Worm (Caenorhabditis elegans) whole organism, young adult: ENCODE measurements around the gene adm-2.
A peak's percentile ranks its signal among the peaks of the same experiment; 100 is the strongest.

ENCODE experiments used
- B0019.2 ChIP-seq: fragments of 200-800 bp; sonication (Bioruptor generic); conservative IDR thresholded peaks from 2 replicates; pipeline ENCODE4 v1.3.6; 2022; ENCODE audit warnings: missing genetic modification reagents, missing genetic modification characterization, missing compliant biosample characterization
- B0035.1 ChIP-seq: sonication (generic microtip); optimal IDR thresholded peaks from 2 replicates; lab custom pipeline; 2016; ENCODE audit warnings: missing genetic modification characterization, mild to moderate bottlenecking, missing compliant biosample characterization, missing genotype, missing genetic modification reagents
- B0336.3 ChIP-seq: fragments of 200-800 bp; sonication (Bioruptor generic); IDR thresholded peaks from 2 replicates; pipeline ENCODE4 v1.3.6; 2022; ENCODE audit warnings: missing genetic modification characterization, missing compliant biosample characterization
- C06A6.2 ChIP-seq: fragments of 200-800 bp; sonication (Bioruptor generic); conservative IDR thresholded peaks from 2 replicates; pipeline ENCODE4 v1.3.6; 2022; ENCODE audit warnings: missing genetic modification characterization, missing compliant biosample characterization
- F10E7.11 ChIP-seq: sonication (generic microtip); optimal IDR thresholded peaks from 2 replicates; lab custom pipeline; 2017; ENCODE audit warnings: mild to moderate bottlenecking, missing genetic modification characterization, moderate library complexity, missing compliant biosample characterization
- F23B12.7 ChIP-seq: sonication (generic microtip); optimal IDR thresholded peaks from 2 replicates; lab custom pipeline; 2017; ENCODE audit warnings: missing genetic modification characterization, mild to moderate bottlenecking, missing compliant biosample characterization, antibody characterized with exemption, moderate library complexity; ENCODE audit not compliant: insufficient read depth
- F55B11.4 ChIP-seq: sonication (generic microtip); optimal IDR thresholded peaks from 2 replicates; lab custom pipeline; 2016; ENCODE audit warnings: missing compliant biosample characterization, missing genetic modification characterization, borderline replicate concordance; ENCODE audit not compliant: insufficient read depth
- F57C9.4 ChIP-seq: sonication (generic microtip); optimal IDR thresholded peaks from 2 replicates; lab custom pipeline; 2017; ENCODE audit warnings: mild to moderate bottlenecking, missing genetic modification characterization, missing compliant biosample characterization
- Y53G8AR.9 ChIP-seq: fragments of 200-800 bp; sonication (Bioruptor generic); conservative IDR thresholded peaks from 2 replicates; pipeline ENCODE4 v1.3.6; 2022; ENCODE audit warnings: missing genetic modification reagents, missing genetic modification characterization, missing compliant biosample characterization
- Y56A3A.18 ChIP-seq: fragments of 200-800 bp; sonication (Bioruptor generic); IDR thresholded peaks from 2 replicates; pipeline ENCODE4 v1.3.6; 2022; ENCODE audit warnings: missing genetic modification reagents, missing genetic modification characterization, missing compliant biosample characterization
- aptf-2 ChIP-seq: fragments of 200-800 bp; sonication (Bioruptor generic); conservative IDR thresholded peaks from 2 replicates; pipeline ENCODE4 v1.3.6; 2022; ENCODE audit warnings: missing genetic modification reagents, missing genetic modification characterization, missing compliant biosample characterization
- atf-7 ChIP-seq: sonication (generic microtip); optimal IDR thresholded peaks from 2 replicates; lab custom pipeline; 2017; ENCODE audit warnings: mild to moderate bottlenecking, missing genetic modification characterization, missing compliant biosample characterization
- attf-3 ChIP-seq: fragments of 200-800 bp; sonication (Bioruptor generic); conservative IDR thresholded peaks from 2 replicates; pipeline ENCODE4 v1.3.6; 2022; ENCODE audit warnings: missing genetic modification reagents, missing genetic modification characterization, missing compliant biosample characterization
- cebp-1 ChIP-seq, 2 experiments: fragments of 200-800 bp in 1 of 2; sonication (Bioruptor generic) in 1 of 2; sonication (generic microtip) in 1 of 2; IDR thresholded peaks in 1 of 2; optimal IDR thresholded peaks in 1 of 2; 2 replicates each; pipeline versions ENCODE4 v1.3.6 to Lab custom; 2017 to 2022; ENCODE audit warnings: missing compliant biosample characterization in 2 of 2, missing genetic modification characterization in 2 of 2, mild to moderate bottlenecking in 1 of 2, missing genetic modification reagents in 1 of 2, moderate library complexity in 1 of 2
- cebp-2 ChIP-seq: fragments of 200-800 bp; sonication (Bioruptor generic); IDR thresholded peaks from 2 replicates; pipeline ENCODE4 v1.3.6; 2022; ENCODE audit warnings: missing genetic modification characterization, missing compliant biosample characterization
- ceh-27 ChIP-seq: fragments of 200-800 bp; sonication (Bioruptor generic); optimal IDR thresholded peaks from 2 replicates; lab custom pipeline; 2018; ENCODE audit warnings: mild to moderate bottlenecking, missing genetic modification characterization, moderate library complexity, missing compliant biosample characterization
- ceh-58 ChIP-seq: fragments of 200-800 bp; sonication (Bioruptor generic); IDR thresholded peaks from 2 replicates; pipeline ENCODE4 v1.3.6; 2022; ENCODE audit warnings: missing genetic modification characterization, missing compliant biosample characterization
- ceh-79 ChIP-seq: sonication (generic microtip); optimal IDR thresholded peaks from 2 replicates; lab custom pipeline; 2017; ENCODE audit warnings: mild to moderate bottlenecking, missing genetic modification characterization, missing compliant biosample characterization
- dox-1 ChIP-seq: fragments of 200-800 bp; sonication (Bioruptor generic); IDR thresholded peaks from 2 replicates; pipeline ENCODE4 v1.3.6; 2022; ENCODE audit warnings: missing genetic modification reagents, missing genetic modification characterization, missing compliant biosample characterization
- dpl-1 ChIP-seq: fragments of 150-350 bp; optimal IDR thresholded peaks from 2 replicates; lab custom pipeline; 2014; ENCODE audit warnings: missing biosample characterization, missing genetic modification reagents, missing genetic modification characterization
- egrh-3 ChIP-seq: fragments of 200-800 bp; sonication (Bioruptor generic); IDR thresholded peaks from 2 replicates; pipeline ENCODE4 v1.3.6; 2022; ENCODE audit warnings: missing genetic modification reagents, missing genetic modification characterization, missing compliant biosample characterization
- ekl-4 ChIP-seq: fragments of 200-800 bp; sonication (Bioruptor generic); IDR thresholded peaks from 2 replicates; pipeline ENCODE4 v1.3.6; 2022; ENCODE audit warnings: missing genetic modification reagents, missing genetic modification characterization, missing compliant biosample characterization
- ets-4 ChIP-seq: fragments of 200-800 bp; sonication (Bioruptor generic); optimal IDR thresholded peaks from 2 replicates; lab custom pipeline; 2018; ENCODE audit warnings: mild to moderate bottlenecking, missing genetic modification characterization, missing compliant biosample characterization
- fkh-3 ChIP-seq: sonication (generic microtip); optimal IDR thresholded peaks from 2 replicates; lab custom pipeline; 2016; ENCODE audit warnings: mild to moderate bottlenecking, missing genetic modification characterization, missing compliant biosample characterization
- hlh-26 ChIP-seq: fragments of 200-800 bp; sonication (Bioruptor generic); conservative IDR thresholded peaks from 2 replicates; pipeline ENCODE4 v1.3.6; 2022; ENCODE audit warnings: missing genetic modification reagents, missing genetic modification characterization, missing compliant biosample characterization
- lin-26 ChIP-seq: fragments of 200-800 bp; sonication (Bioruptor generic); IDR thresholded peaks from 2 replicates; pipeline ENCODE4 v1.3.6; 2022; ENCODE audit warnings: missing genetic modification reagents, missing genetic modification characterization, missing compliant biosample characterization
- lin-40 ChIP-seq: sonication (generic microtip); optimal IDR thresholded peaks from 2 replicates; lab custom pipeline; 2016; ENCODE audit warnings: missing genetic modification characterization, mild to moderate bottlenecking, missing compliant biosample characterization, missing genotype, missing genetic modification reagents
- lin-54 ChIP-seq: fragments of 200-800 bp; sonication (Bioruptor generic); optimal IDR thresholded peaks from 2 replicates; lab custom pipeline; 2018; ENCODE audit warnings: mild to moderate bottlenecking, missing genetic modification characterization, missing compliant biosample characterization
- lir-1 ChIP-seq: fragments of 200-800 bp; sonication (Bioruptor generic); conservative IDR thresholded peaks from 2 replicates; pipeline ENCODE4 v1.3.6; 2022; ENCODE audit warnings: missing genetic modification reagents, missing genetic modification characterization, missing compliant biosample characterization
- madf-6 ChIP-seq: fragments of 200-800 bp; sonication (Bioruptor generic); IDR thresholded peaks from 2 replicates; pipeline ENCODE4 v1.3.6; 2022; ENCODE audit warnings: missing genetic modification reagents, missing genetic modification characterization, missing compliant biosample characterization
- mcd-1 ChIP-seq: fragments of 200-800 bp; sonication (Bioruptor generic); IDR thresholded peaks from 2 replicates; pipeline ENCODE4 v1.3.6; 2022; ENCODE audit warnings: missing genetic modification reagents, missing genetic modification characterization, missing compliant biosample characterization
- mel-28 ChIP-seq: sonication (generic microtip); optimal IDR thresholded peaks from 2 replicates; lab custom pipeline; 2016; ENCODE audit warnings: borderline replicate concordance, mild to moderate bottlenecking, missing genetic modification characterization, missing compliant biosample characterization
- mes-4 ChIP-seq: sonication (generic microtip); optimal IDR thresholded peaks from 2 replicates; lab custom pipeline; 2016; ENCODE audit warnings: missing genotype, missing genetic modification characterization, missing compliant biosample characterization
- nfya-1 ChIP-seq: sonication (generic microtip); optimal IDR thresholded peaks from 2 replicates; lab custom pipeline; 2017; ENCODE audit warnings: antibody characterized with exemption, missing compliant biosample characterization, missing genetic modification characterization, borderline replicate concordance; ENCODE audit not compliant: insufficient read depth
- nhr-120 ChIP-seq: fragments of 200-800 bp; sonication (Bioruptor generic); IDR thresholded peaks from 2 replicates; pipeline ENCODE4 v1.3.6; 2022; ENCODE audit warnings: missing genetic modification characterization, missing compliant biosample characterization
- nhr-27 ChIP-seq: fragments of 200-800 bp; sonication (Bioruptor generic); optimal IDR thresholded peaks from 2 replicates; lab custom pipeline; 2018; ENCODE audit warnings: mild to moderate bottlenecking, missing genetic modification characterization, moderate library complexity, missing compliant biosample characterization
- nhr-90 ChIP-seq: sonication (generic microtip); optimal IDR thresholded peaks from 2 replicates; lab custom pipeline; 2016; ENCODE audit warnings: missing genotype, mild to moderate bottlenecking, missing genetic modification characterization, missing compliant biosample characterization
- pha-4 ChIP-seq: fragments of 150-350 bp; sonication (generic microtip); optimal IDR thresholded peaks from 2 replicates; lab custom pipeline; 2014; ENCODE audit warnings: missing biosample characterization, missing genetic modification reagents, missing genetic modification characterization
- sea-2 ChIP-seq: fragments of 200-800 bp; sonication (Bioruptor generic); IDR thresholded peaks from 2 replicates; pipeline ENCODE4 v1.3.6; 2022; ENCODE audit warnings: missing genetic modification characterization, missing compliant biosample characterization
- snpc-1.3 ChIP-seq: sonication (generic microtip); optimal IDR thresholded peaks from 2 replicates; lab custom pipeline; 2017; ENCODE audit warnings: missing genetic modification characterization, mild to moderate bottlenecking, missing compliant biosample characterization, antibody characterized with exemption, moderate library complexity, missing genotype, missing genetic modification reagents; ENCODE audit not compliant: insufficient read depth
- snpc-3.4 ChIP-seq: sonication (generic microtip); optimal IDR thresholded peaks from 2 replicates; lab custom pipeline; 2017; ENCODE audit warnings: missing genetic modification characterization, mild to moderate bottlenecking, missing compliant biosample characterization, antibody characterized with exemption, moderate library complexity, missing genotype, missing genetic modification reagents
- snpc-4 ChIP-seq, 5 experiments: fragments of 150-350 bp in 1 of 5; sonication (generic microtip) in 4 of 5; optimal IDR thresholded peaks; 2 replicates each; lab custom pipeline; 2014 to 2018; ENCODE audit warnings: missing genetic modification characterization in 5 of 5, missing biosample characterization in 3 of 5, antibody characterized with exemption in 2 of 5, mild to moderate bottlenecking in 2 of 5, missing compliant biosample characterization in 2 of 5, missing genotype in 2 of 5, moderate library complexity in 2 of 5, missing genetic modification reagents in 1 of 5
- unc-130 ChIP-seq: sonication (generic microtip); optimal IDR thresholded peaks from 2 replicates; lab custom pipeline; 2016; ENCODE audit warnings: missing genetic modification reagents, missing genetic modification characterization, missing compliant biosample characterization
- zim-3 ChIP-seq: sonication (generic microtip); optimal IDR thresholded peaks from 2 replicates; lab custom pipeline; 2017; ENCODE audit warnings: mild to moderate bottlenecking, missing genetic modification characterization, moderate library complexity, missing compliant biosample characterization
- ztf-18 ChIP-seq: sonication (generic microtip); optimal IDR thresholded peaks from 2 replicates; lab custom pipeline; 2016; ENCODE audit warnings: missing genotype, mild to moderate bottlenecking, missing genetic modification characterization, missing compliant biosample characterization
- ztf-26 ChIP-seq: sonication (generic microtip); optimal IDR thresholded peaks from 2 replicates; lab custom pipeline; 2017; ENCODE audit warnings: missing genetic modification characterization, missing compliant biosample characterization
- ztf-28 ChIP-seq: fragments of 200-800 bp; sonication (Bioruptor generic); IDR thresholded peaks from 2 replicates; pipeline ENCODE4 v1.3.6; 2022; ENCODE audit warnings: missing genetic modification reagents, missing genetic modification characterization, missing compliant biosample characterization

adm-2 gene

ce11 chrX:13687111-13687512 lies 643 bp upstream of the adm-2 start (continued):
- TF ChIP-seq ztf-18 (tag; lab: Kevin White, UChicago) (peak; percentile 16), madf-6 (GFP tag; lab: Robert Waterston, UW) (no peak), nfya-1 (tag; lab: Kevin White, UChicago) (no peak), F57C9.4 (no peak), mes-4 (tag; lab: Kevin White, UChicago) (no peak), snpc-4 (GFP tag; optimal IDR thresholded peaks at IDR 0.05; lab: Kevin White, UChicago) (no peak), snpc-4 (tag; optimal IDR thresholded peaks at IDR 0.05; lab: Kevin White, UChicago) (peak in 2 of 4 experiments; percentile 3 to 41), aptf-2 (GFP tag; lab: Robert Waterston, UW) (no peak), ceh-27 (GFP tag; lab: Kevin White, UChicago) (peak; percentile 74), lin-26 (GFP tag; lab: Robert Waterston, UW) (no peak), lin-40 (tag; lab: Kevin White, UChicago) (peak; percentile 50), snpc-1.3 (tag; lab: Kevin White, UChicago) (no peak), sea-2 (no peak), B0336.3 (GFP tag; lab: Robert Waterston, UW) (no peak), ceh-58 (GFP tag; lab: Robert Waterston, UW) (no peak), unc-130 (GFP tag; lab: Kevin White, UChicago) (no peak), lin-54 (GFP tag; lab: Kevin White, UChicago) (peak; percentile 3), F55B11.4 (tag; lab: Kevin White, UChicago) (no peak), F10E7.11 (tag; lab: Kevin White, UChicago) (no peak), B0035.1 (tag; lab: Kevin White, UChicago) (no peak), lir-1 (GFP tag; lab: Robert Waterston, UW) (no peak), ztf-26 (no peak), cebp-2 (no peak), ceh-79 (tag; lab: Kevin White, UChicago) (no peak), ekl-4 (GFP tag; lab: Robert Waterston, UW) (no peak), nhr-120 (GFP tag; lab: Robert Waterston, UW) (no peak), F23B12.7 (no peak), nhr-27 (tag; lab: Kevin White, UChicago) (no peak), attf-3 (GFP tag; lab: Robert Waterston, UW) (no peak), nhr-90 (tag; lab: Kevin White, UChicago) (no peak), dox-1 (GFP tag; lab: Robert Waterston, UW) (peak; percentile 77; the same call in 1 of the 2 replicates), hlh-26 (GFP tag; lab: Robert Waterston, UW) (no peak), Y53G8AR.9 (no peak), ztf-28 (no peak), egrh-3 (GFP tag; lab: Robert Waterston, UW) (no peak), dpl-1 (GFP tag; lab: Kevin White, UChicago) (no peak), zim-3 (no peak), fkh-3 (tag; lab: Kevin White, UChicago) (no peak), Y56A3A.18 (GFP tag; lab: Robert Waterston, UW) (no peak), mcd-1 (GFP tag; lab: Robert Waterston, UW) (no peak), ets-4 (GFP tag; lab: Kevin White, UChicago) (no peak), pha-4 (tag; lab: Kevin White, UChicago) (no peak), snpc-3.4 (tag; lab: Kevin White, UChicago) (no peak), mel-28 (no peak), atf-7 (tag; lab: Kevin White, UChicago) (no peak), C06A6.2 (0 out of 2 replicates have a peak, but pooled peaks have one; percentile 27), B0019.2 (GFP tag; lab: Robert Waterston, UW) (no peak), cebp-1 (GFP tag; IDR thresholded peaks at IDR 0.05; lab: Robert Waterston, UW) (peak; percentile 91), cebp-1 (tag; optimal IDR thresholded peaks at IDR 0.05; lab: Kevin White, UChicago) (peak; percentile 98)
